Fruit fly (Drosophila melanogaster) Kc167 (cell line): ENCODE results near the gene CG6055.

Experiments used
- Myc ChIP-seq: fragments of >200 bp; optimal IDR thresholded peaks from 2 replicates; lab custom pipeline; 2017; ENCODE audit warnings: missing external identifiers
- Sin3A ChIP-seq: fragments of >200 bp; optimal IDR thresholded peaks from 2 replicates; lab custom pipeline; 2018; ENCODE audit warnings: missing external identifiers
- h ChIP-seq: fragments of >200 bp; optimal IDR thresholded peaks from 3 replicates; lab custom pipeline; 2018; ENCODE audit warnings: missing external identifiers
- insv ChIP-seq: fragments of >200 bp; optimal IDR thresholded peaks from 3 replicates; lab custom pipeline; 2018; ENCODE audit warnings: missing external identifiers
- psq ChIP-seq: fragments of >200 bp; optimal IDR thresholded peaks from 2 replicates; lab custom pipeline; 2017; ENCODE audit warnings: missing external identifiers
- ttk ChIP-seq: sonication (Bioruptor generic); optimal IDR thresholded peaks from 2 replicates; lab custom pipeline; 2017; ENCODE audit warnings: missing external identifiers

The CG6055 gene

dm6 chr2L:7436492-7437324, 29.6 kb upstream of the CG6055 start:
- TF ChIP-seq psq: no peak
- no peak for TF ChIP-seq Myc (lab: Kevin White, UChicago)
- no peak for TF ChIP-seq insv (lab: Kevin White, UChicago)
- TF ChIP-seq ttk (lab: Kevin White, UChicago): no peak
- no peak for TF ChIP-seq h (lab: Kevin White, UChicago)
- TF ChIP-seq Sin3A (lab: Kevin White, UChicago): no peak

- no peak for TF ChIP-seq insv (lab: Kevin White, UChicago)
- TF ChIP-seq psq: no peak
- TF ChIP-seq ttk (lab: Kevin White, UChicago): no peak
- TF ChIP-seq Sin3A (lab: Kevin White, UChicago): no peak
- no peak for TF ChIP-seq Myc (lab: Kevin White, UChicago)
- TF ChIP-seq h (lab: Kevin White, UChicago): no peak
Measured at dm6 chr2L:7437325-7437707, 29.0 kb upstream of the CG6055 start, which contains the start of gene CG5973. CG5973 (plus strand) TSS chr2L:7437492.

dm6 chr2L:7438505-7438904, 27.8 kb upstream of the CG6055 start:
- TF ChIP-seq ttk (lab: Kevin White, UChicago) (no peak), Myc (lab: Kevin White, UChicago) (no peak), Sin3A (lab: Kevin White, UChicago) (no peak), h (lab: Kevin White, UChicago) (no peak), insv (lab: Kevin White, UChicago) (no peak), psq (no peak)

- TF ChIP-seq psq (no peak), Myc (lab: Kevin White, UChicago) (no peak), h (lab: Kevin White, UChicago) (no peak), Sin3A (lab: Kevin White, UChicago) (no peak), insv (lab: Kevin White, UChicago) (no peak), ttk (lab: Kevin White, UChicago) (no peak)
Measured at dm6 chr2L:7440458-7441018, 25.8 kb upstream of the CG6055 start.

dm6 chr2L:7442106-7442505, 24.2 kb upstream of the CG6055 start:
- TF ChIP-seq Myc (lab: Kevin White, UChicago): no peak
- no peak for TF ChIP-seq h (lab: Kevin White, UChicago)
- no peak for TF ChIP-seq ttk (lab: Kevin White, UChicago)
- no peak for TF ChIP-seq Sin3A (lab: Kevin White, UChicago)
- TF ChIP-seq insv (lab: Kevin White, UChicago): no peak
- no peak for TF ChIP-seq psq

dm6 chr2L:7442929-7443328, 23.4 kb upstream of the CG6055 start:
- TF ChIP-seq ttk (lab: Kevin White, UChicago): no peak
- no peak for TF ChIP-seq h (lab: Kevin White, UChicago)
- TF ChIP-seq insv (lab: Kevin White, UChicago): no peak
- no peak for TF ChIP-seq psq
- TF ChIP-seq Myc (lab: Kevin White, UChicago): no peak
- no peak for TF ChIP-seq Sin3A (lab: Kevin White, UChicago)

dm6 chr2L:7447820-7448219, 18.5 kb upstream of the CG6055 start:
- TF ChIP-seq Myc (lab: Kevin White, UChicago) (no peak), psq (no peak), h (lab: Kevin White, UChicago) (no peak), ttk (lab: Kevin White, UChicago) (no peak), Sin3A (lab: Kevin White, UChicago) (no peak), insv (lab: Kevin White, UChicago) (no peak)

- TF ChIP-seq insv (lab: Kevin White, UChicago): no peak
- TF ChIP-seq Myc (lab: Kevin White, UChicago): no peak
- no peak for TF ChIP-seq h (lab: Kevin White, UChicago)
- TF ChIP-seq ttk (lab: Kevin White, UChicago): no peak
- no peak for TF ChIP-seq psq
- no peak for TF ChIP-seq Sin3A (lab: Kevin White, UChicago)
Measured at dm6 chr2L:7448371-7448770, 18.0 kb upstream of the CG6055 start.

- TF ChIP-seq Sin3A (lab: Kevin White, UChicago) (no peak), Myc (lab: Kevin White, UChicago) (no peak), ttk (lab: Kevin White, UChicago) (no peak)
Measured at dm6 chr2L:7450966-7451365, 15.4 kb upstream of the CG6055 start, which contains the start of gene santa-maria. santa-maria (minus strand) TSS chr2L:7451244.

dm6 chr2L:7452093-7452492, 14.2 kb upstream of the CG6055 start:
- TF ChIP-seq insv (lab: Kevin White, UChicago): no peak
- TF ChIP-seq ttk (lab: Kevin White, UChicago): no peak
- no peak for TF ChIP-seq psq
- no peak for TF ChIP-seq Sin3A (lab: Kevin White, UChicago)
- TF ChIP-seq h (lab: Kevin White, UChicago): no peak
- TF ChIP-seq Myc (lab: Kevin White, UChicago): no peak

- TF ChIP-seq ttk (lab: Kevin White, UChicago) (no peak), insv (lab: Kevin White, UChicago) (no peak), Myc (lab: Kevin White, UChicago) (no peak), Sin3A (lab: Kevin White, UChicago) (no peak), h (lab: Kevin White, UChicago) (no peak), psq (no peak)
Measured at dm6 chr2L:7454112-7454511, 12.2 kb upstream of the CG6055 start, which contains the start of gene Gr28a. Gr28a (minus strand) TSS chr2L:7454212.
